Fruit fly (Drosophila melanogaster): ENCODE measurements around the gene Cox17.

Cox17 gene

DNA sequence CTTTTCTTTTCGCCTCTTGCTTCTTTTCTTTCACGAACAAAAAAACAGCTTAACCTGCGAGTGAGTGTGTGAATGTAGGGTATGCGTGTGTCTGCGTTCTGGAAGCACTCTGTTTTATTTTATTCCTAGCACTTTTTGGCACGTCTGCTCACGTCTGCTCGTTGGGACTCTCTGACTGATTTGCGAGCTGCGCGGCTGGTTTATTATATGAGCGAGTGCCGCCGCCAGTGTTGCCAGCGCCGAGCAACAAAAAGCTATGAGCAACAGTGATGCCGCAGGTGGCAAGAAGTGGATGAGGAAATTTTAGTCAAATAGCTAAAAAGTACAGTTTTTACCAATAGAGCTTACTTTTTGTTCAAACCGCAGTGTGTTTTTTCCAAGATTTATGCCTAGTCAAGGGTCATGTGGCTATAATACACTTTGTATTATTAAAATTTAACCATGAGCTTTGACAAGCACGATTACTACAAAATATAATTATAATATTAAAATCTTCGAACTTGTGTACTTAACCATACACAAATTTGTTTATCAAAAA lies 8.4 kb downstream of the Cox17 start, which contains the start of gene Lsd-2 (continued):
- TF ChIP-seq dmrt93B (GFP tag; optimal IDR thresholded peaks at IDR 0.05) (peak; percentile 7), dl (GFP tag; optimal IDR thresholded peaks at IDR 0.05; ENCODE audit: insufficient read depth in 1 of 2, partially characterized antibody in 2 of 2) (peak; percentile 13 to 22), lola (GFP tag; optimal IDR thresholded peaks at IDR 0.05) (no peak), psq (GFP tag; optimal IDR thresholded peaks at IDR 0.05) (peak; percentile 92), foxo (GFP tag; optimal IDR thresholded peaks at IDR 0.05) (peak in 1 of 2 experiments; percentile 39), ey (GFP tag; optimal IDR thresholded peaks at IDR 0.05) (peak; percentile 24), OdsH (GFP tag; optimal IDR thresholded peaks at IDR 0.05) (no peak), Sp1 (GFP tag; optimal IDR thresholded peaks at IDR 0.05) (peak; percentile 47), Hr83 (GFP tag; optimal IDR thresholded peaks at IDR 0.05; ENCODE audit: poor library complexity, severe bottlenecking) (peak; percentile 78), CrebA (GFP tag; optimal IDR thresholded peaks at IDR 0.05; ENCODE audit: borderline replicate concordance) (no peak), HLH106 (tag; optimal IDR thresholded peaks at IDR 0.05) (peak; percentile 48)

DNA sequence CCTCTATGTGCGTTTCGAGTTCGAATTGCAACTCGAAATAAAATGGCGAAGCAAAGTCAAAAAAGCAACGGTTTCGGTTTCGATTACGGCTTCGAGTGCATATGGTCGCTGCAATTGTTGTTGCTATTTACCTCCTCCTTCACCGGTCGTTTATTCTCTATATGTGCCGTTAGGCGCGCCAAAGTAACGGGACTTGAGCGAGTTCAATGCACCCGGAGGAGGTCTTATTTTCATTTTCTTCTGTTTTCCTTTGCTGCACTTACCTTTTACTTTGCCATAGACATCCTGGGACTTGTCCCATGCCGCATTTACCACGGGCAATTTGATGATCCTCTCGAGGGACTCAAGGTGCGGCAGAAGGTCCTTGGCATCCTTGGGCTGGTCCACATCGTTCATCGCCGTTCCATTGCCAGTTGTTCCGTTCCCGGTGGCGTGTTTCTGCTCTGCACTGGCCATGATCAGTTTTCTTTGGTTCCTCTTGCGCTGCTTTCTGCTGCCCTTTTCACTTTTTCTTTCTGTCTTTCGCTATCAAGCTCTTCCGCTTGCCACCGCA lies 8.9 kb downstream of the Cox17 start:
- TF ChIP-seq woc (GFP tag; optimal IDR thresholded peaks at IDR 0.05): no peak
- TF ChIP-seq brk (GFP tag; optimal IDR thresholded peaks at IDR 0.05): no peak
- no peak for TF ChIP-seq dmrt93B (GFP tag; optimal IDR thresholded peaks at IDR 0.05)
- no peak for TF ChIP-seq lola (GFP tag; optimal IDR thresholded peaks at IDR 0.05)
- no peak for TF ChIP-seq ey (GFP tag; optimal IDR thresholded peaks at IDR 0.05)
- TF ChIP-seq Abd-B (GFP tag; optimal IDR thresholded peaks at IDR 0.05): no peak
- no peak for TF ChIP-seq dl (GFP tag; optimal IDR thresholded peaks at IDR 0.05; ENCODE audit: insufficient read depth in 1 of 2, partially characterized antibody in 2 of 2)
- TF ChIP-seq foxo (GFP tag; optimal IDR thresholded peaks at IDR 0.05): no peak
- no peak for TF ChIP-seq dsf (GFP tag; optimal IDR thresholded peaks at IDR 0.05; ENCODE audit: borderline replicate concordance)
- no peak for TF ChIP-seq N (GFP tag; optimal IDR thresholded peaks at IDR 0.05)
- TF ChIP-seq jim (GFP tag; optimal IDR thresholded peaks at IDR 0.05): no peak
- TF ChIP-seq HLH106 (tag; optimal IDR thresholded peaks at IDR 0.05): no peak
- TF ChIP-seq Hr83 (GFP tag; optimal IDR thresholded peaks at IDR 0.05; ENCODE audit: poor library complexity, severe bottlenecking): no peak
- no peak for TF ChIP-seq usp (GFP tag; optimal IDR thresholded peaks at IDR 0.05)
- no peak for TF ChIP-seq psq (GFP tag; optimal IDR thresholded peaks at IDR 0.05)
- TF ChIP-seq GATAd (GFP tag; optimal IDR thresholded peaks at IDR 0.05): no peak
- TF ChIP-seq Hnf4 (GFP tag; optimal IDR thresholded peaks at IDR 0.05): no peak

dm6 chrX:15074646-15075351 lies 9.7 kb downstream of the Cox17 start:
- TF ChIP-seq Rel (GFP tag; optimal IDR thresholded peaks at IDR 0.05): no peak
- TF ChIP-seq Rel (tag; optimal IDR thresholded peaks at IDR 0.05): no peak
- TF ChIP-seq pan (optimal IDR thresholded peaks at IDR 0.05): no peak
- TF ChIP-seq dmrt93B (GFP tag; optimal IDR thresholded peaks at IDR 0.05): peak; percentile 49
- no peak for TF ChIP-seq Dif (GFP tag; optimal IDR thresholded peaks at IDR 0.05; ENCODE audit: partially characterized antibody)
- no peak for TF ChIP-seq lola (GFP tag; optimal IDR thresholded peaks at IDR 0.05)
- TF ChIP-seq Jra (GFP tag; optimal IDR thresholded peaks at IDR 0.05): peak; percentile 70
- TF ChIP-seq HLH106 (tag; optimal IDR thresholded peaks at IDR 0.05): peak; percentile 70
- peak; percentile 47 for TF ChIP-seq CG9705 (GFP tag; optimal IDR thresholded peaks at IDR 0.05)
- TF ChIP-seq Vsx2 (GFP tag; optimal IDR thresholded peaks at IDR 0.05; ENCODE audit: partially characterized antibody): no peak
- no peak for TF ChIP-seq N (GFP tag; optimal IDR thresholded peaks at IDR 0.05)
- TF ChIP-seq h (GFP tag; optimal IDR thresholded peaks at IDR 0.05): peak; percentile 86
- TF ChIP-seq CG32264 (GFP tag; optimal IDR thresholded peaks at IDR 0.05): peak; percentile 10
- TF ChIP-seq brk (GFP tag; optimal IDR thresholded peaks at IDR 0.05): peak; percentile 65
- peak; percentile 91 for TF ChIP-seq sv (GFP tag; optimal IDR thresholded peaks at IDR 0.05)
- no peak for TF ChIP-seq Abd-B (GFP tag; optimal IDR thresholded peaks at IDR 0.05)
- peak; percentile 95 for TF ChIP-seq Myc (optimal IDR thresholded peaks at IDR 0.05)
- TF ChIP-seq Dfd (GFP tag; optimal IDR thresholded peaks at IDR 0.05): no peak
- TF ChIP-seq dsf (GFP tag; optimal IDR thresholded peaks at IDR 0.05; ENCODE audit: borderline replicate concordance): no peak
- no peak for TF ChIP-seq CrebA (GFP tag; optimal IDR thresholded peaks at IDR 0.05; ENCODE audit: borderline replicate concordance)
- no peak for TF ChIP-seq Hr78 (GFP tag; optimal IDR thresholded peaks at IDR 0.05)
- peak; percentile 87 for TF ChIP-seq Hnf4 (GFP tag; optimal IDR thresholded peaks at IDR 0.05)
- peak; percentile 50 for TF ChIP-seq GATAd (GFP tag; optimal IDR thresholded peaks at IDR 0.05)
- TF ChIP-seq Hr83 (GFP tag; optimal IDR thresholded peaks at IDR 0.05; ENCODE audit: poor library complexity, severe bottlenecking): peak; percentile 64
- TF ChIP-seq usp (GFP tag; optimal IDR thresholded peaks at IDR 0.05): no peak
- peak; percentile 90 for TF ChIP-seq fru (GFP tag; optimal IDR thresholded peaks at IDR 0.05)
- peak; percentile 85 for TF ChIP-seq rgr (GFP tag; optimal IDR thresholded peaks at IDR 0.05)
- peak; percentile 88 for TF ChIP-seq br (GFP tag; optimal IDR thresholded peaks at IDR 0.05)
- no peak for TF ChIP-seq dl (GFP tag; optimal IDR thresholded peaks at IDR 0.05; ENCODE audit: insufficient read depth in 1 of 2, partially characterized antibody in 2 of 2)
- peak; percentile 56 for TF ChIP-seq jim (GFP tag; optimal IDR thresholded peaks at IDR 0.05)
- peak; percentile 87 for TF ChIP-seq woc (GFP tag; optimal IDR thresholded peaks at IDR 0.05)
- peak in 1 of 2 experiments; percentile 90 for TF ChIP-seq foxo (GFP tag; optimal IDR thresholded peaks at IDR 0.05)
- TF ChIP-seq ey (GFP tag; optimal IDR thresholded peaks at IDR 0.05): peak; percentile 85
- TF ChIP-seq tai (GFP tag; optimal IDR thresholded peaks at IDR 0.05): peak; percentile 70
- peak; percentile 65 for TF ChIP-seq psq (GFP tag; optimal IDR thresholded peaks at IDR 0.05)
- TF ChIP-seq OdsH (GFP tag; optimal IDR thresholded peaks at IDR 0.05): peak; percentile 72
- no peak for TF ChIP-seq sage (GFP tag; optimal IDR thresholded peaks at IDR 0.05)
- TF ChIP-seq Mio (GFP tag; optimal IDR thresholded peaks at IDR 0.05): peak; percentile 31
- TF ChIP-seq Sp1 (GFP tag; optimal IDR thresholded peaks at IDR 0.05): peak; percentile 76
